Fruit fly (Drosophila melanogaster) whole organism, embryonic: ENCODE data around the gene CG13894.
A peak's percentile ranks its signal among the peaks of the same experiment; 100 is the strongest.

ENCODE experiments used
- Abd-B ChIP-seq: fragments of 200-800 bp; sonication (Bioruptor generic); optimal IDR thresholded peaks from 2 replicates; lab custom pipeline; 2018; ENCODE audit warnings: missing biosample characterization, mild to moderate bottlenecking, missing genetic modification characterization, moderate library complexity
- B-H1 ChIP-seq: fragments of 200-800 bp; sonication (Bioruptor generic); IDR thresholded peaks from 3 replicates; pipeline ENCODE4 v1.3.6; 2022; ENCODE audit warnings: missing biosample characterization, missing genetic modification characterization
- BtbVII ChIP-seq: fragments of 200-800 bp; sonication (Bioruptor generic); optimal IDR thresholded peaks from 3 replicates; lab custom pipeline; 2017; ENCODE audit warnings: missing biosample characterization, mild to moderate bottlenecking, missing genetic modification characterization
- CG13624 ChIP-seq: fragments of 200-800 bp; sonication (Bioruptor generic); optimal IDR thresholded peaks from 2 replicates; lab custom pipeline; 2016; ENCODE audit warnings: missing biosample characterization, missing genetic modification characterization
- CG13775 ChIP-seq: fragments of 200-800 bp; sonication (Bioruptor generic); optimal IDR thresholded peaks from 3 replicates; lab custom pipeline; 2017; ENCODE audit warnings: missing biosample characterization, mild to moderate bottlenecking, missing genetic modification characterization
- CG14050 ChIP-seq: fragments of 200-800 bp; sonication (Bioruptor generic); IDR thresholded peaks from 3 replicates; pipeline ENCODE4 v1.3.6; 2022; ENCODE audit warnings: missing biosample characterization, missing genetic modification characterization
- CG15479 ChIP-seq: fragments of 200-800 bp; sonication (Bioruptor generic); optimal IDR thresholded peaks from 3 replicates; lab custom pipeline; 2019; ENCODE audit warnings: missing biosample characterization, mild to moderate bottlenecking, missing genetic modification characterization, moderate library complexity
- CG15696 ChIP-seq: fragments of 200-800 bp; sonication (Bioruptor generic); optimal IDR thresholded peaks from 2 replicates; lab custom pipeline; 2019; ENCODE audit warnings: missing biosample characterization, mild to moderate bottlenecking, missing genetic modification characterization, moderate library complexity
- CG16779 ChIP-seq: fragments of 200-800 bp; sonication (Bioruptor generic); IDR thresholded peaks from 2 replicates; pipeline ENCODE4 v1.3.6; 2022; ENCODE audit warnings: missing biosample characterization, missing genetic modification characterization
- CG17802 ChIP-seq: fragments of 200-800 bp; sonication (Bioruptor generic); optimal IDR thresholded peaks from 2 replicates; lab custom pipeline; 2018; ENCODE audit warnings: missing biosample characterization, mild to moderate bottlenecking, missing genetic modification characterization, moderate library complexity
- CG17829 ChIP-seq: fragments of 200-800 bp; optimal IDR thresholded peaks from 2 replicates; lab custom pipeline; 2019; ENCODE audit warnings: missing biosample characterization, mild to moderate bottlenecking, missing genetic modification characterization, moderate library complexity
- CG2116 ChIP-seq: fragments of 200-800 bp; sonication (Bioruptor generic); optimal IDR thresholded peaks from 3 replicates; lab custom pipeline; 2018; ENCODE audit warnings: missing biosample characterization, mild to moderate bottlenecking, missing genetic modification characterization
- CG2875 ChIP-seq: fragments of 200-800 bp; sonication (Bioruptor generic); optimal IDR thresholded peaks from 2 replicates; lab custom pipeline; 2017; ENCODE audit warnings: missing biosample characterization, mild to moderate bottlenecking, missing genetic modification characterization, missing genetic modification reagents
- CG33557 ChIP-seq: fragments of 200-800 bp; sonication (Bioruptor generic); optimal IDR thresholded peaks from 2 replicates; lab custom pipeline; 2019; ENCODE audit warnings: missing biosample characterization, mild to moderate bottlenecking, missing genetic modification characterization, moderate library complexity
- CG3726 ChIP-seq: fragments of 200-800 bp; sonication (Bioruptor generic); IDR thresholded peaks from 3 replicates; pipeline ENCODE4, ENCODE4 v1.3.6; 2022; ENCODE audit warnings: missing biosample characterization, missing genetic modification characterization
- CG3847 ChIP-seq: fragments of 200-800 bp; sonication (Bioruptor generic); IDR thresholded peaks from 2 replicates; pipeline ENCODE4 v1.3.6; 2022; ENCODE audit warnings: missing biosample characterization, missing genetic modification characterization
- CG4617 ChIP-seq: fragments of 200-800 bp; sonication (Bioruptor generic); optimal IDR thresholded peaks from 3 replicates; lab custom pipeline; 2016; ENCODE audit warnings: missing biosample characterization, missing genetic modification characterization, borderline replicate concordance
- CG6683 ChIP-seq: fragments of 200-800 bp; sonication (Bioruptor generic); optimal IDR thresholded peaks from 2 replicates; lab custom pipeline; 2017; ENCODE audit warnings: missing biosample characterization, mild to moderate bottlenecking, missing genetic modification characterization, missing genetic modification reagents
- CG7271 ChIP-seq: fragments of 200-800 bp; sonication (Bioruptor generic); optimal IDR thresholded peaks from 2 replicates; lab custom pipeline; 2018; ENCODE audit warnings: missing biosample characterization, mild to moderate bottlenecking, missing genetic modification characterization, moderate library complexity
- CG9727 ChIP-seq: fragments of 200-800 bp; sonication (Bioruptor generic); optimal IDR thresholded peaks from 3 replicates; lab custom pipeline; 2017; ENCODE audit warnings: missing biosample characterization, mild to moderate bottlenecking, missing genetic modification characterization
- CG9876 ChIP-seq: fragments of 200-800 bp; sonication (Bioruptor generic); optimal IDR thresholded peaks from 2 replicates; lab custom pipeline; 2016; ENCODE audit warnings: missing biosample characterization, missing genetic modification characterization
- D ChIP-seq, 2 experiments: fragments of 200-800 bp in 1 of 2; fragments of >200 bp in 1 of 2; sonication (Bioruptor generic) in 1 of 2; optimal IDR thresholded peaks; 2 replicates in 1 of 2; 3 replicates in 1 of 2; lab custom pipeline; 2017; ENCODE audit warnings: mild to moderate bottlenecking in 1 of 2, missing biosample characterization in 1 of 2, missing genetic modification characterization in 1 of 2, missing genetic modification reagents in 1 of 2
- Deaf1 ChIP-seq: fragments of 200-800 bp; optimal IDR thresholded peaks from 3 replicates; lab custom pipeline; 2019; ENCODE audit warnings: missing biosample characterization, mild to moderate bottlenecking, missing genetic modification characterization, moderate library complexity
- Dip2 ChIP-seq: fragments of 200-800 bp; sonication (Bioruptor generic); IDR thresholded peaks from 2 replicates; pipeline ENCODE4 v1.3.6; 2022; ENCODE audit warnings: missing biosample characterization, missing genetic modification characterization
- Hand ChIP-seq: fragments of 200-800 bp; sonication (Bioruptor generic); optimal IDR thresholded peaks from 2 replicates; lab custom pipeline; 2017; ENCODE audit warnings: mild to moderate bottlenecking, missing biosample characterization, missing genetic modification reagents, missing genetic modification characterization
- Jarid2 ChIP-seq: fragments of 200-800 bp; sonication (Bioruptor generic); optimal IDR thresholded peaks from 3 replicates; lab custom pipeline; 2017; ENCODE audit warnings: mild to moderate bottlenecking, missing biosample characterization, missing genetic modification reagents, missing genetic modification characterization
- Pdp1 ChIP-seq, 2 experiments: fragments of 200-800 bp; sonication (Bioruptor generic); optimal IDR thresholded peaks; 3 replicates each; lab custom pipeline; 2016; ENCODE audit warnings: missing biosample characterization in 2 of 2, missing genetic modification characterization in 2 of 2, mild to moderate bottlenecking in 1 of 2, moderate library complexity in 1 of 2
- Six4 ChIP-seq: fragments of 200-800 bp; sonication (Bioruptor generic); optimal IDR thresholded peaks from 2 replicates; lab custom pipeline; 2016; ENCODE audit warnings: missing biosample characterization, missing genetic modification characterization
- ap ChIP-seq: fragments of 200-800 bp; sonication (Bioruptor generic); IDR thresholded peaks from 2 replicates; pipeline ENCODE4 v1.3.6; 2022; ENCODE audit warnings: missing biosample characterization, missing genetic modification characterization
- az2 ChIP-seq: fragments of 200-800 bp; sonication (Bioruptor generic); optimal IDR thresholded peaks from 3 replicates; lab custom pipeline; 2016; ENCODE audit warnings: missing biosample characterization, missing genetic modification characterization
- croc ChIP-seq: fragments of 200-800 bp; sonication (Bioruptor generic); conservative IDR thresholded peaks from 3 replicates; pipeline ENCODE4 v1.3.6; 2022; ENCODE audit warnings: missing biosample characterization, missing genetic modification characterization
- danr ChIP-seq: fragments of 200-800 bp; sonication (Bioruptor generic); IDR thresholded peaks from 2 replicates; pipeline ENCODE4 v1.3.6; 2022; ENCODE audit warnings: missing biosample characterization, missing genetic modification characterization
- dmrt99B ChIP-seq: fragments of 200-800 bp; sonication (Bioruptor generic); optimal IDR thresholded peaks from 2 replicates; lab custom pipeline; 2018; ENCODE audit warnings: missing biosample characterization, mild to moderate bottlenecking, missing genetic modification characterization, moderate library complexity
- emc ChIP-seq: fragments of 200-800 bp; sonication (Bioruptor generic); optimal IDR thresholded peaks from 2 replicates; lab custom pipeline; 2016; ENCODE audit warnings: missing biosample characterization, missing genetic modification characterization
- ewg ChIP-seq: fragments of 200-800 bp; sonication (Bioruptor generic); optimal IDR thresholded peaks from 3 replicates; lab custom pipeline; 2017; ENCODE audit warnings: mild to moderate bottlenecking, missing biosample characterization, missing genetic modification reagents, missing genetic modification characterization
- fd3F ChIP-seq: fragments of 200-800 bp; sonication (Bioruptor generic); optimal IDR thresholded peaks from 2 replicates; lab custom pipeline; 2018; ENCODE audit warnings: missing biosample characterization, mild to moderate bottlenecking, missing genetic modification characterization, moderate library complexity
- fd64A ChIP-seq: fragments of 200-800 bp; sonication (Bioruptor generic); optimal IDR thresholded peaks from 3 replicates; lab custom pipeline; 2018; ENCODE audit warnings: missing biosample characterization, mild to moderate bottlenecking, missing genetic modification characterization
- gcm2 ChIP-seq: fragments of 200-800 bp; sonication (Bioruptor generic); optimal IDR thresholded peaks from 2 replicates; lab custom pipeline; 2016; ENCODE audit warnings: missing biosample characterization, missing genetic modification characterization
- ham ChIP-seq: fragments of 200-800 bp; sonication (Bioruptor generic); IDR thresholded peaks from 2 replicates; pipeline ENCODE4 v1.3.6; 2022; ENCODE audit warnings: missing biosample characterization, missing genetic modification characterization
- hth ChIP-seq: fragments of >200 bp; optimal IDR thresholded peaks from 2 replicates; lab custom pipeline; 2017; ENCODE audit warnings: inconsistent platforms
- nerfin-1 ChIP-seq: fragments of 200-800 bp; sonication (Bioruptor generic); optimal IDR thresholded peaks from 3 replicates; lab custom pipeline; 2019; ENCODE audit warnings: missing biosample characterization, mild to moderate bottlenecking, missing genetic modification characterization, moderate library complexity
- onecut ChIP-seq: fragments of 200-800 bp; sonication (Bioruptor generic); IDR thresholded peaks from 2 replicates; pipeline ENCODE4 v1.3.6; 2022; ENCODE audit warnings: missing biosample characterization, missing genetic modification characterization
- prd ChIP-seq, 3 experiments: fragments of >200 bp in 2 of 3; fragments of 200-800 bp in 1 of 3; sonication (Bioruptor generic) in 1 of 3; optimal IDR thresholded peaks in 2 of 3; IDR thresholded peaks in 1 of 3; 2 replicates in 2 of 3; 3 replicates in 1 of 3; pipeline versions ENCODE4 v1.3.6 to Lab custom; 2017 to 2022; ENCODE audit warnings: missing biosample characterization in 1 of 3, missing genetic modification characterization in 1 of 3
- ranshi ChIP-seq: fragments of 200-800 bp; sonication (Bioruptor generic); IDR thresholded peaks from 2 replicates; pipeline ENCODE4 v1.3.6; 2022; ENCODE audit warnings: missing biosample characterization, missing genetic modification characterization
- sens ChIP-seq: fragments of 200-800 bp; sonication (Bioruptor generic); peaks from one replicate; lab custom pipeline; 2016; ENCODE audit warnings: missing biosample characterization, missing genetic modification characterization
- tap ChIP-seq: fragments of 200-800 bp; optimal IDR thresholded peaks from 3 replicates; lab custom pipeline; 2019; ENCODE audit warnings: missing biosample characterization, mild to moderate bottlenecking, missing genetic modification characterization, moderate library complexity
- tin ChIP-seq: fragments of 200-800 bp; sonication (Bioruptor generic); optimal IDR thresholded peaks from 3 replicates; lab custom pipeline; 2016; ENCODE audit warnings: missing biosample characterization, missing genetic modification characterization
- trem ChIP-seq: fragments of 200-800 bp; optimal IDR thresholded peaks from 3 replicates; lab custom pipeline; 2019; ENCODE audit warnings: missing biosample characterization, mild to moderate bottlenecking, missing genetic modification characterization, moderate library complexity
- unc-4 ChIP-seq: fragments of 200-800 bp; sonication (Bioruptor generic); IDR thresholded peaks from 2 replicates; pipeline ENCODE4 v1.3.6; 2022; ENCODE audit warnings: missing biosample characterization, missing genetic modification characterization; ENCODE audit not compliant: partially characterized antibody

CG13894 gene

dm6 chr3L:681793-682369 lies 17.1 kb downstream of the CG13894 start (continued):
- TF ChIP-seq CG2875 (GFP tag; lab: Kevin White, UChicago) (peak; percentile 25), CG9876 (no peak), CG13624 (GFP tag; lab: Kevin White, UChicago) (peak; percentile 17), nerfin-1 (tag; lab: Kevin White, UChicago) (peak; percentile 61), onecut (GFP tag; lab: Robert Waterston, UW) (no peak), Deaf1 (tag; lab: Kevin White, UChicago) (peak; percentile 34), Jarid2 (GFP tag; lab: Kevin White, UChicago) (peak; percentile 51), CG17802 (tag; lab: Kevin White, UChicago) (peak; percentile 30), Abd-B (GFP tag; lab: Kevin White, UChicago) (peak; percentile 26), CG13775 (GFP tag; lab: Kevin White, UChicago) (no peak), trem (peak; percentile 74), CG4617 (GFP tag; lab: Kevin White, UChicago) (peak; percentile 26), emc (GFP tag; lab: Kevin White, UChicago) (no peak), ewg (GFP tag; lab: Kevin White, UChicago) (peak; percentile 71), gcm2 (peak; percentile 32), tin (GFP tag; lab: Kevin White, UChicago) (peak; percentile 44), fd3F (GFP tag; lab: Kevin White, UChicago) (no peak), tap (tag; lab: Kevin White, UChicago) (peak; percentile 17), CG2116 (GFP tag; lab: Kevin White, UChicago) (peak; percentile 37), Pdp1 (GFP tag; optimal IDR thresholded peaks at IDR 0.05; lab: Kevin White, UChicago) (peak; percentile 23 to 45), CG16779 (GFP tag; lab: Robert Waterston, UW) (no peak), CG3726 (no peak), CG15696 (tag; lab: Kevin White, UChicago) (no peak), Six4 (no peak), CG3847 (GFP tag; lab: Robert Waterston, UW) (peak; percentile 79), CG15479 (GFP tag; lab: Kevin White, UChicago) (peak; percentile 70), CG6683 (GFP tag; lab: Kevin White, UChicago) (no peak), ap (GFP tag; lab: Robert Waterston, UW) (no peak), ham (GFP tag; lab: Robert Waterston, UW) (no peak), dmrt99B (tag; lab: Kevin White, UChicago) (no peak), ranshi (no peak; the same call in 1 of the 2 replicates), fd64A (GFP tag; lab: Kevin White, UChicago) (no peak), unc-4 (GFP tag; lab: Robert Waterston, UW) (no peak; the same call in 1 of the 2 replicates), sens (GFP tag; lab: Kevin White, UChicago) (peak; percentile 89), BtbVII (peak; percentile 45), CG33557 (GFP tag; lab: Kevin White, UChicago) (peak; percentile 44), prd (optimal IDR thresholded peaks at IDR 0.05; lab: Kevin White, UChicago) (no peak), prd (GFP tag; IDR thresholded peaks at IDR 0.05; lab: Robert Waterston, UW) (no peak), croc (GFP tag; lab: Robert Waterston, UW) (no peak), CG14050 (no peak), CG9727 (GFP tag; lab: Kevin White, UChicago) (peak; percentile 19), danr (GFP tag; lab: Robert Waterston, UW) (no peak), hth (lab: Kevin White, UChicago) (no peak), B-H1 (GFP tag; lab: Robert Waterston, UW) (no peak), Dip2 (no peak), az2 (GFP tag; lab: Kevin White, UChicago) (no peak), CG7271 (tag; lab: Kevin White, UChicago) (peak; percentile 19), D (optimal IDR thresholded peaks at IDR 0.05; lab: Kevin White, UChicago) (no peak), D (GFP tag; optimal IDR thresholded peaks at IDR 0.05; lab: Kevin White, UChicago) (no peak), Hand (GFP tag; lab: Kevin White, UChicago) (no peak), CG17829 (tag; lab: Kevin White, UChicago) (peak; percentile 43)
